1 fruit fly cellular context compared by ENCODE assay signal in the genomic region with DNA sequence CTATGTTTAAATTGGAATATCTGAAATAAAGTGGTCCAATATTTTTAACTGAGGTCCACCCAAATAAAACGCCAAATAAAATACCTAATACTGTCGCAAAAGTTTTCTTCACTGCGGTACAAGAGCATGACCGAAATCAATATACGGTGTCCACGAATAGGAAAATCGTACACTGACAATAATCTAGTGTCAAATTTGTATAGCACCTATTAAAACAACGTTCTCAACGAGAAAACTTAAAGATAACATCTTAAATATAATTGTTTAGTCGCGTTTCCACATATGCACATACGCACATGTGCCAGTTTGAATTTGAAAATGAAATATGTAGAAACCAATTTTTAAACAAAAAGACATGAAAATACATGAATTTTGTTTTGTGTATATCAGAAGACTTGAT.
A peak's percentile ranks its signal among the peaks of the same experiment; 100 is the strongest.
TF ChIP-seq lines count a peak whose summit lies in the region.

No protein-coding gene starts in this region.

TF ChIP-seq in whole organism, embryonic, 481 proteins besides CTCF, POLR2A, EP300 and RAD21 (continued from another document and continues in another):
- TF ChIP-seq HLH54F (GFP tag; optimal IDR thresholded peaks at IDR 0.05; lab: Kevin White, UChicago) (peak; percentile 35), crp (GFP tag; optimal IDR thresholded peaks at IDR 0.05; lab: Kevin White, UChicago) (no peak), Gug (GFP tag; IDR thresholded peaks at IDR 0.05; lab: Robert Waterston, UW) (peak; percentile 34; the same call in 1 of the 4 replicates), CG8388 (GFP tag; optimal IDR thresholded peaks at IDR 0.05; lab: Kevin White, UChicago) (peak; percentile 73), unc-4 (GFP tag; IDR thresholded peaks at IDR 0.05; lab: Robert Waterston, UW; ENCODE audit: partially characterized antibody) (no peak), CG9609 (GFP tag; optimal IDR thresholded peaks at IDR 0.05; lab: Kevin White, UChicago) (peak; percentile 60), yki (optimal IDR thresholded peaks at IDR 0.05; lab: Kevin White, UChicago) (no peak), CG9817 (tag; optimal IDR thresholded peaks at IDR 0.05; lab: Kevin White, UChicago) (peak; percentile 56), CG32772 (GFP tag; IDR thresholded peaks at IDR 0.05; lab: Robert Waterston, UW) (no peak), Doc3 (GFP tag; IDR thresholded peaks at IDR 0.05; lab: Robert Waterston, UW; ENCODE audit: partially characterized antibody) (no peak), schlank (tag; optimal IDR thresholded peaks at IDR 0.05; lab: Kevin White, UChicago) (peak; percentile 26), CG16779 (GFP tag; IDR thresholded peaks at IDR 0.05; lab: Robert Waterston, UW) (no peak), CG11456 (GFP tag; IDR thresholded peaks at IDR 0.05; lab: Robert Waterston, UW) (no peak), CG4617 (GFP tag; optimal IDR thresholded peaks at IDR 0.05; lab: Kevin White, UChicago; ENCODE audit: borderline replicate concordance) (peak; percentile 5), Hr51 (GFP tag; optimal IDR thresholded peaks at IDR 0.05; lab: Kevin White, UChicago) (peak; percentile 27 to 71), org-1 (GFP tag; optimal IDR thresholded peaks at IDR 0.05; lab: Kevin White, UChicago) (peak; percentile 54), NC2β (GFP tag; optimal IDR thresholded peaks at IDR 0.05; lab: Kevin White, UChicago) (peak; percentile 70), tin (GFP tag; optimal IDR thresholded peaks at IDR 0.05; lab: Kevin White, UChicago) (peak; percentile 71), CG7987 (GFP tag; optimal IDR thresholded peaks at IDR 0.05; lab: Kevin White, UChicago) (no peak), CG10366 (GFP tag; IDR thresholded peaks at IDR 0.05; lab: Robert Waterston, UW) (peak; percentile 52), CG8478 (optimal IDR thresholded peaks at IDR 0.05; lab: Kevin White, UChicago) (no peak), CG12236 (GFP tag; optimal IDR thresholded peaks at IDR 0.05; lab: Kevin White, UChicago) (peak; percentile 45), mirr (GFP tag; optimal IDR thresholded peaks at IDR 0.05; lab: Kevin White, UChicago) (no peak), CG14667 (GFP tag; IDR thresholded peaks at IDR 0.05; lab: Robert Waterston, UW) (no peak), cas (GFP tag; IDR thresholded peaks at IDR 0.05; lab: Robert Waterston, UW) (no peak), crc (GFP tag; optimal IDR thresholded peaks at IDR 0.05; lab: Kevin White, UChicago) (peak; percentile 30), vnd (GFP tag; IDR thresholded peaks at IDR 0.05; lab: Robert Waterston, UW; ENCODE audit: partially characterized antibody) (no peak), btn (GFP tag; optimal IDR thresholded peaks at IDR 0.05; lab: Kevin White, UChicago) (peak; percentile 55), tup (GFP tag; optimal IDR thresholded peaks at IDR 0.05; lab: Kevin White, UChicago) (no peak), Nf-YB (GFP tag; optimal IDR thresholded peaks at IDR 0.05; lab: Kevin White, UChicago) (peak; percentile 67), Six4 (GFP tag; optimal IDR thresholded peaks at IDR 0.05; lab: Kevin White, UChicago) (peak; percentile 65), CG8944 (GFP tag; optimal IDR thresholded peaks at IDR 0.05; lab: Kevin White, UChicago) (peak; percentile 61), lbe (GFP tag; optimal IDR thresholded peaks at IDR 0.05; lab: Kevin White, UChicago) (peak; percentile 32), zf30C (GFP tag; optimal IDR thresholded peaks at IDR 0.05; lab: Kevin White, UChicago) (peak; percentile 93), CG6272 (GFP tag; IDR thresholded peaks at IDR 0.05; lab: Robert Waterston, UW) (no peak), CG34422 (GFP tag; IDR thresholded peaks at IDR 0.05; lab: Robert Waterston, UW) (no peak; the same call in 1 of the 3 replicates), slbo (GFP tag; IDR thresholded peaks at IDR 0.05; lab: Robert Waterston, UW) (no peak; the same call in 1 of the 2 replicates), Elba2 (GFP tag; optimal IDR thresholded peaks at IDR 0.05; lab: Kevin White, UChicago) (no peak), dati (GFP tag; IDR thresholded peaks at IDR 0.05; lab: Robert Waterston, UW) (no peak), bigmax (GFP tag; optimal IDR thresholded peaks at IDR 0.05; lab: Kevin White, UChicago) (no peak), CG8359 (GFP tag; optimal IDR thresholded peaks at IDR 0.05; lab: Kevin White, UChicago; ENCODE audit: borderline replicate concordance) (peak; percentile 46), repo (GFP tag; optimal IDR thresholded peaks at IDR 0.05; lab: Kevin White, UChicago) (peak; percentile 23), Hand (GFP tag; optimal IDR thresholded peaks at IDR 0.05; lab: Kevin White, UChicago) (no peak), Xbp1 (GFP tag; optimal IDR thresholded peaks at IDR 0.05; lab: Kevin White, UChicago) (peak; percentile 80), trh (GFP tag; optimal IDR thresholded peaks at IDR 0.05; lab: Kevin White, UChicago) (no peak), ewg (GFP tag; optimal IDR thresholded peaks at IDR 0.05; lab: Kevin White, UChicago) (peak; percentile 65), CG10543 (GFP tag; optimal IDR thresholded peaks at IDR 0.05; lab: Kevin White, UChicago) (no peak), grn (GFP tag; optimal IDR thresholded peaks at IDR 0.05; lab: Kevin White, UChicago) (no peak), CG17359 (tag; optimal IDR thresholded peaks at IDR 0.05; lab: Kevin White, UChicago) (peak; percentile 73), Sin3A (optimal IDR thresholded peaks at IDR 0.05; lab: Kevin White, UChicago) (no peak), CG1647 (GFP tag; optimal IDR thresholded peaks at IDR 0.05; lab: Kevin White, UChicago) (no peak), CG18011 (GFP tag; optimal IDR thresholded peaks at IDR 0.05; lab: Kevin White, UChicago) (no peak), D (optimal IDR thresholded peaks at IDR 0.05; lab: Kevin White, UChicago) (no peak), D (GFP tag; optimal IDR thresholded peaks at IDR 0.05; lab: Kevin White, UChicago) (peak; percentile 75), CG30431 (GFP tag; optimal IDR thresholded peaks at IDR 0.05; lab: Kevin White, UChicago) (peak; percentile 52), CG11560 (tag; IDR thresholded peaks at IDR 0.05; lab: Robert Waterston, UW) (no peak), MTF-1 (GFP tag; optimal IDR thresholded peaks at IDR 0.05; lab: Kevin White, UChicago; ENCODE audit: borderline replicate concordance) (peak; percentile 7), nmo (GFP tag; optimal IDR thresholded peaks at IDR 0.05; lab: Kevin White, UChicago) (peak; percentile 85), Dip2 (GFP tag; IDR thresholded peaks at IDR 0.05; lab: Robert Waterston, UW) (no peak), dmrt99B (tag; optimal IDR thresholded peaks at IDR 0.05; lab: Kevin White, UChicago) (peak; percentile 77), hkb (optimal IDR thresholded peaks at IDR 0.05; lab: Kevin White, UChicago) (no peak), hkb (GFP tag; IDR thresholded peaks at IDR 0.05; lab: Robert Waterston, UW) (peak; percentile 76; the same call in 1 of the 2 replicates), CG10654 (GFP tag; optimal IDR thresholded peaks at IDR 0.05; lab: Kevin White, UChicago) (peak; percentile 59), klu (GFP tag; IDR thresholded peaks at IDR 0.05; lab: Robert Waterston, UW) (no peak), Gsc (GFP tag; IDR thresholded peaks at IDR 0.05; lab: Robert Waterston, UW) (no peak), seq (GFP tag; IDR thresholded peaks at IDR 0.05; lab: Robert Waterston, UW) (no peak), Sox102F (GFP tag; optimal IDR thresholded peaks at IDR 0.05; lab: Kevin White, UChicago) (peak; percentile 75), CG12071 (GFP tag; optimal IDR thresholded peaks at IDR 0.05; lab: Kevin White, UChicago) (no peak), ro (GFP tag; IDR thresholded peaks at IDR 0.05; lab: Robert Waterston, UW) (no peak; the same call in 1 of the 2 replicates), CHES-1-like (GFP tag; optimal IDR thresholded peaks at IDR 0.05; lab: Kevin White, UChicago) (peak; percentile 38), CG31388 (GFP tag; optimal IDR thresholded peaks at IDR 0.05; lab: Kevin White, UChicago) (no peak), rib (GFP tag; IDR thresholded peaks at IDR 0.05; lab: Robert Waterston, UW) (no peak), jing (GFP tag; optimal IDR thresholded peaks at IDR 0.05; lab: Kevin White, UChicago) (peak; percentile 5), her (GFP tag; optimal IDR thresholded peaks at IDR 0.05; lab: Kevin White, UChicago) (peak; percentile 38), sima (GFP tag; optimal IDR thresholded peaks at IDR 0.05; lab: Kevin White, UChicago) (no peak), nerfin-2 (GFP tag; IDR thresholded peaks at IDR 0.05; lab: Robert Waterston, UW; ENCODE audit: partially characterized antibody) (no peak), dimm (GFP tag; IDR thresholded peaks at IDR 0.05; lab: Robert Waterston, UW) (no peak), ham (GFP tag; IDR thresholded peaks at IDR 0.05; lab: Robert Waterston, UW) (no peak), Tbp (GFP tag; optimal IDR thresholded peaks at IDR 0.05; lab: Kevin White, UChicago) (no peak), CG12391 (tag; optimal IDR thresholded peaks at IDR 0.05; lab: Kevin White, UChicago) (peak; percentile 79), CG4820 (GFP tag; optimal IDR thresholded peaks at IDR 0.05; lab: Kevin White, UChicago) (peak; percentile 74), Med (GFP tag; lab: Kevin White, UChicago) (no peak), lilli (GFP tag; optimal IDR thresholded peaks at IDR 0.05; lab: Kevin White, UChicago) (peak; percentile 63), CG3065 (GFP tag; optimal IDR thresholded peaks at IDR 0.05; lab: Kevin White, UChicago) (no peak), exex (tag; optimal IDR thresholded peaks at IDR 0.05; lab: Kevin White, UChicago) (no peak), Dref (GFP tag; IDR thresholded peaks at IDR 0.05; lab: Robert Waterston, UW) (no peak), CG8281 (tag; optimal IDR thresholded peaks at IDR 0.05; lab: Kevin White, UChicago) (peak; percentile 17), CG9727 (GFP tag; optimal IDR thresholded peaks at IDR 0.05; lab: Kevin White, UChicago) (no peak), chm (GFP tag; IDR thresholded peaks at IDR 0.05; lab: Robert Waterston, UW) (peak; percentile 42; the same call in 1 of the 2 replicates), gt (GFP tag; IDR thresholded peaks at IDR 0.05; lab: Robert Waterston, UW) (no peak), Mrtf (GFP tag; IDR thresholded peaks at IDR 0.05; lab: Robert Waterston, UW) (no peak), CG12219 (GFP tag; optimal IDR thresholded peaks at IDR 0.05; lab: Kevin White, UChicago) (peak; percentile 76), pum (GFP tag; optimal IDR thresholded peaks at IDR 0.05; lab: Kevin White, UChicago) (peak; percentile 49), CG13296 (GFP tag; optimal IDR thresholded peaks at IDR 0.05; lab: Kevin White, UChicago) (peak; percentile 64), CG4424 (GFP tag; optimal IDR thresholded peaks at IDR 0.05; lab: Kevin White, UChicago) (peak; percentile 77), Hey (tag; optimal IDR thresholded peaks at IDR 0.05; lab: Kevin White, UChicago) (no peak), lov (optimal IDR thresholded peaks at IDR 0.05; lab: Kevin White, UChicago) (no peak), lov (GFP tag; IDR thresholded peaks at IDR 0.05; lab: Robert Waterston, UW) (no peak), NFAT (GFP tag; IDR thresholded peaks at IDR 0.05; lab: Robert Waterston, UW) (no peak), CG31441 (GFP tag; IDR thresholded peaks at IDR 0.05; lab: Robert Waterston, UW) (peak; percentile 77), MBD-R2 (GFP tag; IDR thresholded peaks at IDR 0.05; lab: Robert Waterston, UW) (peak; percentile 40; the same call in 1 of the 2 replicates), jigr1 (GFP tag; IDR thresholded peaks at IDR 0.05; lab: Robert Waterston, UW) (no peak), row (GFP tag; IDR thresholded peaks at IDR 0.05; lab: Robert Waterston, UW) (peak; percentile 87), Oli (tag; optimal IDR thresholded peaks at IDR 0.05; lab: Kevin White, UChicago) (peak; percentile 70), ind (GFP tag; optimal IDR thresholded peaks at IDR 0.05; lab: Kevin White, UChicago) (peak; percentile 62), br (optimal IDR thresholded peaks at IDR 0.05; lab: Kevin White, UChicago) (no peak), CG6854 (GFP tag; optimal IDR thresholded peaks at IDR 0.05; lab: Kevin White, UChicago) (no peak), Dbx (GFP tag; IDR thresholded peaks at IDR 0.05; lab: Robert Waterston, UW) (no peak), bab2 (GFP tag; optimal IDR thresholded peaks at IDR 0.05; lab: Kevin White, UChicago) (peak; percentile 65), CG17802 (tag; optimal IDR thresholded peaks at IDR 0.05; lab: Kevin White, UChicago) (peak; percentile 32), CG14014 (GFP tag; IDR thresholded peaks at IDR 0.05; lab: Robert Waterston, UW) (no peak), CG10959 (GFP tag; IDR thresholded peaks at IDR 0.05; lab: Robert Waterston, UW) (no peak), Fer2 (tag; optimal IDR thresholded peaks at IDR 0.05; lab: Kevin White, UChicago) (peak; percentile 33), Mes4 (GFP tag; optimal IDR thresholded peaks at IDR 0.05; lab: Kevin White, UChicago) (peak; percentile 31), CG13624 (GFP tag; optimal IDR thresholded peaks at IDR 0.05; lab: Kevin White, UChicago) (peak; percentile 45), al (GFP tag; IDR thresholded peaks at IDR 0.05; lab: Robert Waterston, UW) (no peak), Ets97D (GFP tag; optimal IDR thresholded peaks at IDR 0.05; lab: Kevin White, UChicago) (peak; percentile 36), CG10274 (GFP tag; optimal IDR thresholded peaks at IDR 0.05; lab: Kevin White, UChicago) (no peak), phol (tag; optimal IDR thresholded peaks at IDR 0.05; lab: Kevin White, UChicago) (peak; percentile 79), gcm (GFP tag; optimal IDR thresholded peaks at IDR 0.05; lab: Kevin White, UChicago) (peak; percentile 77), z (GFP tag; IDR thresholded peaks at IDR 0.05; lab: Robert Waterston, UW) (no peak), emc (GFP tag; optimal IDR thresholded peaks at IDR 0.05; lab: Kevin White, UChicago) (peak; percentile 6), CG9932 (GFP tag; IDR thresholded peaks at IDR 0.05; lab: Robert Waterston, UW) (no peak; the same call in 1 of the 2 replicates), B-H2 (GFP tag; optimal IDR thresholded peaks at IDR 0.05; lab: Kevin White, UChicago) (no peak), insv (GFP tag; optimal IDR thresholded peaks at IDR 0.05; lab: Kevin White, UChicago) (no peak), twi (tag; optimal IDR thresholded peaks at IDR 0.05; lab: Kevin White, UChicago) (peak; percentile 67), CG10321 (GFP tag; IDR thresholded peaks at IDR 0.05; lab: Robert Waterston, UW) (no peak), CG7928 (GFP tag; optimal IDR thresholded peaks at IDR 0.05; lab: Kevin White, UChicago) (no peak), lola (GFP tag; optimal IDR thresholded peaks at IDR 0.05; lab: Kevin White, UChicago) (peak in 1 of 3 experiments; percentile 76), CG13894 (tag; optimal IDR thresholded peaks at IDR 0.05; lab: Kevin White, UChicago) (peak; percentile 1)
